Fruit fly (Drosophila melanogaster) whole organism, pupa: Measurements from ENCODE around the gene Rev1.

Experiments used
- CG10348 ChIP-seq: fragments of 200-800 bp; sonication (Bioruptor generic); IDR thresholded peaks from 2 replicates; pipeline ENCODE4 v1.3.6; 2022; ENCODE audit warnings: missing biosample characterization, missing genetic modification characterization
- CG12605 ChIP-seq: fragments of 200-800 bp; sonication (Bioruptor generic); IDR thresholded peaks from 2 replicates; pipeline ENCODE4 v1.3.6; 2022; ENCODE audit warnings: missing biosample characterization, missing genetic modification characterization
- CG32121 ChIP-seq: fragments of 200-800 bp; sonication (Bioruptor generic); IDR thresholded peaks from 2 replicates; pipeline ENCODE4 v1.3.6; 2022; ENCODE audit warnings: missing biosample characterization, missing genetic modification characterization
- CG34367 ChIP-seq: fragments of 200-800 bp; sonication (Bioruptor generic); optimal IDR thresholded peaks from 2 replicates; lab custom pipeline; 2018; ENCODE audit warnings: missing biosample characterization, mild to moderate bottlenecking, missing genetic modification characterization
- EcR ChIP-seq: fragments of 200-800 bp; sonication (Bioruptor generic); optimal IDR thresholded peaks from 3 replicates; lab custom pipeline; 2019; ENCODE audit warnings: missing biosample characterization, missing genetic modification characterization, mild to moderate bottlenecking, moderate library complexity, missing genetic modification reagents
- Pif1A ChIP-seq: fragments of 200-800 bp; sonication (Bioruptor generic); optimal IDR thresholded peaks from 3 replicates; lab custom pipeline; 2016; ENCODE audit warnings: missing biosample characterization, missing genetic modification characterization
- Snoo ChIP-seq: fragments of 200-800 bp; sonication (Bioruptor generic); optimal IDR thresholded peaks from 3 replicates; lab custom pipeline; 2017; ENCODE audit warnings: missing biosample characterization, mild to moderate bottlenecking, missing genetic modification characterization, inconsistent platforms
- fd96Ca ChIP-seq: fragments of 200-800 bp; sonication (Bioruptor generic); IDR thresholded peaks from 3 replicates; pipeline ENCODE4 v1.3.6; 2022; ENCODE audit warnings: missing biosample characterization, missing genetic modification characterization

DNA sequence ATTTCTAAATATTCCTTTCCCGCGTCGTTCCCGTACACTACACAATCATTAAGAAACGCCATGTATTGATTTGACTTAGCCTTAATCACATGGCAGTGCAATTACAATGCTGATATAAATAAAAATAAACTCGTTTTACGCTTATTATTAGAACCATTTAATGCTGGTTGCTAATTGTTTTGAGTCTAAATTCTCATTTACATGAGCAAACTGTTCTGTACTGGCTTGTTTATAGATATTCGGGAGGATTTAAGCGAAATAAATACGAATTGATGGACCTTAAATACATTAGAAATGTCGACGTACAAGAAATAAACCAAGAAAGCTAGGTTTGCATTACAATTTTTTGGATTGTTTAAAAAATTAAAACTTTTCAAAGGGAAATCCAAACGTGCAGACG lies 26.8 kb upstream of the Rev1 start:
- TF ChIP-seq CG34367 (tag; lab: Kevin White, UChicago) (no peak), CG12605 (no peak), EcR (GFP tag; lab: Kevin White, UChicago) (no peak), Pif1A (GFP tag; lab: Kevin White, UChicago) (no peak), fd96Ca (no peak), Snoo (tag; lab: Kevin White, UChicago) (no peak), CG10348 (GFP tag; lab: Robert Waterston, UW) (no peak), CG32121 (GFP tag; lab: Robert Waterston, UW) (no peak)
